Worm (Caenorhabditis elegans) whole organism, L2 larva: ENCODE measurements around the gene K07H8.9.

Experiments
- F13H6.1 ChIP-seq: sonication (generic microtip); optimal IDR thresholded peaks from 2 replicates; lab custom pipeline; 2016; ENCODE audit warnings: missing genetic modification characterization, missing compliant biosample characterization
- R02D3.7 ChIP-seq: fragments of 150-350 bp; optimal IDR thresholded peaks from 2 replicates; lab custom pipeline; 2014; ENCODE audit warnings: missing biosample characterization, missing genetic modification characterization
- ZK546.5 ChIP-seq: sonication (generic microtip); optimal IDR thresholded peaks from 2 replicates; lab custom pipeline; 2017; ENCODE audit warnings: missing biosample characterization, missing genetic modification characterization
- alr-1 ChIP-seq: fragments of 150-350 bp; optimal IDR thresholded peaks from 2 replicates; lab custom pipeline; 2014; ENCODE audit warnings: missing biosample characterization, missing genetic modification characterization
- aly-2 ChIP-seq: fragments of 150-350 bp; optimal IDR thresholded peaks from 2 replicates; lab custom pipeline; 2014; ENCODE audit warnings: missing biosample characterization, missing genetic modification characterization
- ama-1 ChIP-seq: fragments of 150-350 bp; optimal IDR thresholded peaks from 2 replicates; lab custom pipeline; 2018; ENCODE audit warnings: inconsistent platforms
- blmp-1 ChIP-seq: sonication (generic microtip); optimal IDR thresholded peaks from 2 replicates; lab custom pipeline; 2017; ENCODE audit warnings: missing genetic modification characterization, mild to moderate bottlenecking, missing compliant biosample characterization, antibody characterized with exemption, moderate library complexity; ENCODE audit not compliant: insufficient read depth
- ceh-16 ChIP-seq: fragments of 150-350 bp; optimal IDR thresholded peaks from 2 replicates; lab custom pipeline; 2014; ENCODE audit warnings: missing biosample characterization, missing genetic modification characterization
- crh-2 ChIP-seq: sonication (generic microtip); optimal IDR thresholded peaks from 2 replicates; lab custom pipeline; 2017; ENCODE audit warnings: missing biosample characterization, missing genetic modification characterization
- dmd-4 ChIP-seq: sonication (generic microtip); optimal IDR thresholded peaks from 2 replicates; lab custom pipeline; 2017; ENCODE audit warnings: missing biosample characterization, missing genetic modification characterization
- egl-27 ChIP-seq: sonication (generic microtip); optimal IDR thresholded peaks from 3 replicates; lab custom pipeline; 2017; ENCODE audit warnings: missing biosample characterization, missing genetic modification reagents, missing genetic modification characterization
- elt-3 ChIP-seq: sonication (generic microtip); optimal IDR thresholded peaks from 2 replicates; lab custom pipeline; 2017; ENCODE audit warnings: missing biosample characterization, missing genetic modification characterization
- gmeb-1 ChIP-seq: fragments of 150-350 bp; optimal IDR thresholded peaks from 2 replicates; lab custom pipeline; 2014; ENCODE audit warnings: missing biosample characterization, missing genetic modification characterization
- lin-13 ChIP-seq: fragments of 150-350 bp; optimal IDR thresholded peaks from 2 replicates; lab custom pipeline; 2014; ENCODE audit warnings: missing biosample characterization, missing genetic modification reagents, missing genetic modification characterization
- lin-39 ChIP-seq: fragments of 150-350 bp; optimal IDR thresholded peaks from 2 replicates; lab custom pipeline; 2014; ENCODE audit warnings: missing biosample characterization, missing genetic modification reagents, missing genetic modification characterization
- mbf-1 ChIP-seq: sonication (generic microtip); optimal IDR thresholded peaks from 2 replicates; lab custom pipeline; 2017; ENCODE audit warnings: missing biosample characterization, missing genetic modification characterization
- nhr-10 ChIP-seq: sonication (generic microtip); optimal IDR thresholded peaks from 2 replicates; lab custom pipeline; 2017; ENCODE audit warnings: missing biosample characterization, missing genetic modification characterization
- nhr-11 ChIP-seq: fragments of 150-350 bp; optimal IDR thresholded peaks from 2 replicates; lab custom pipeline; 2014; ENCODE audit warnings: missing biosample characterization, missing genetic modification characterization
- nhr-12 ChIP-seq: fragments of 150-350 bp; optimal IDR thresholded peaks from 2 replicates; lab custom pipeline; 2014; ENCODE audit warnings: missing biosample characterization, missing genetic modification characterization
- nhr-129 ChIP-seq: fragments of 150-350 bp; optimal IDR thresholded peaks from 2 replicates; lab custom pipeline; 2014; ENCODE audit warnings: missing biosample characterization, missing genetic modification characterization
- nhr-21 ChIP-seq: fragments of 150-350 bp; optimal IDR thresholded peaks from 2 replicates; lab custom pipeline; 2014; ENCODE audit warnings: missing biosample characterization, missing genetic modification characterization
- nhr-23 ChIP-seq: fragments of 150-350 bp; optimal IDR thresholded peaks from 2 replicates; lab custom pipeline; 2014; ENCODE audit warnings: missing biosample characterization, missing genetic modification reagents, missing genetic modification characterization
- nhr-237 ChIP-seq: fragments of 150-350 bp; optimal IDR thresholded peaks from 2 replicates; lab custom pipeline; 2014; ENCODE audit warnings: missing biosample characterization, missing genetic modification characterization
- nhr-6 ChIP-seq: fragments of 150-350 bp; optimal IDR thresholded peaks from 2 replicates; lab custom pipeline; 2014; ENCODE audit warnings: missing biosample characterization, missing genetic modification characterization
- nhr-77 ChIP-seq: fragments of 150-350 bp; optimal IDR thresholded peaks from 2 replicates; lab custom pipeline; 2014; ENCODE audit warnings: missing biosample characterization, missing genetic modification characterization
- peb-1 ChIP-seq: fragments of 150-350 bp; optimal IDR thresholded peaks from 2 replicates; lab custom pipeline; 2014; ENCODE audit warnings: missing biosample characterization, missing genetic modification characterization
- sem-4 ChIP-seq: fragments of 150-350 bp; optimal IDR thresholded peaks from 2 replicates; lab custom pipeline; 2014; ENCODE audit warnings: missing biosample characterization, missing genetic modification reagents, missing genetic modification characterization
- skn-1 ChIP-seq: sonication (generic microtip); optimal IDR thresholded peaks from 2 replicates; lab custom pipeline; 2017; ENCODE audit warnings: missing biosample characterization, missing genetic modification characterization
- sma-9 ChIP-seq, 2 experiments: fragments of 150-350 bp in 1 of 2; sonication (generic microtip) in 1 of 2; optimal IDR thresholded peaks; 2 replicates each; lab custom pipeline; 2014 to 2016; ENCODE audit warnings: missing genetic modification characterization in 2 of 2, mild to moderate bottlenecking in 1 of 2, missing biosample characterization in 1 of 2, missing compliant biosample characterization in 1 of 2, missing genetic modification reagents in 1 of 2, moderate library complexity in 1 of 2
- snpc-4 ChIP-seq: fragments of 150-350 bp; optimal IDR thresholded peaks from 2 replicates; lab custom pipeline; 2014; ENCODE audit warnings: missing biosample characterization, missing genetic modification characterization
- unc-55 ChIP-seq: fragments of 150-350 bp; sonication (generic microtip); optimal IDR thresholded peaks from 3 replicates; lab custom pipeline; 2014; ENCODE audit warnings: missing biosample characterization, missing genetic modification reagents, missing genetic modification characterization
- unc-62 ChIP-seq: fragments of 150-350 bp; optimal IDR thresholded peaks from 2 replicates; lab custom pipeline; 2014; ENCODE audit warnings: missing biosample characterization, missing genetic modification reagents, missing genetic modification characterization
- zag-1 ChIP-seq: fragments of 150-350 bp; optimal IDR thresholded peaks from 2 replicates; lab custom pipeline; 2014; ENCODE audit warnings: missing biosample characterization, missing genetic modification characterization
- ztf-1 ChIP-seq: fragments of 200-800 bp; sonication (Bioruptor generic); conservative IDR thresholded peaks from 2 replicates; pipeline ENCODE4 v1.3.6; 2022; ENCODE audit warnings: missing genetic modification characterization, missing compliant biosample characterization
- ztf-11 ChIP-seq: sonication (generic microtip); optimal IDR thresholded peaks from 2 replicates; lab custom pipeline; 2017; ENCODE audit warnings: missing biosample characterization, missing genetic modification characterization
- ztf-4 ChIP-seq: fragments of 150-350 bp; optimal IDR thresholded peaks from 2 replicates; lab custom pipeline; 2014; ENCODE audit warnings: missing biosample characterization, missing genetic modification characterization

Gene K07H8.9

ce11 chrIV:8333954-8333987, 47.5 kb upstream of the K07H8.9 start, which contains the start of gene his-31:
Gene his-31, minus strand, starts transcription at chrIV:8333983.
- no peak for TF ChIP-seq nhr-237 (tag; lab: Kevin White, UChicago)

- TF ChIP-seq nhr-237 (tag; lab: Kevin White, UChicago) = no peak
- TF ChIP-seq nhr-12 = no peak
- no peak for TF ChIP-seq snpc-4 (tag; lab: Kevin White, UChicago)
- TF ChIP-seq skn-1 (tag; lab: Kevin White, UChicago) = no peak
- no peak for TF ChIP-seq sma-9 (GFP tag; optimal IDR thresholded peaks at IDR 0.05; lab: Kevin White, UChicago)
- no peak for TF ChIP-seq sma-9 (tag; optimal IDR thresholded peaks at IDR 0.05; lab: Kevin White, UChicago)
- TF ChIP-seq ama-1 = no peak
- no peak for TF ChIP-seq crh-2 (tag; lab: Kevin White, UChicago)
- no peak for TF ChIP-seq dmd-4
- TF ChIP-seq alr-1 (tag; lab: Kevin White, UChicago) = no peak
- TF ChIP-seq aly-2 (tag; lab: Kevin White, UChicago) = no peak
- no peak for TF ChIP-seq nhr-11 (tag; lab: Kevin White, UChicago)
- TF ChIP-seq R02D3.7 (tag; lab: Kevin White, UChicago) = no peak
Observed at ce11 chrIV:8333554-8333953, 47.3 kb upstream of the K07H8.9 start.

ce11 chrIV:8333034-8333433, 46.8 kb upstream of the K07H8.9 start:
- TF ChIP-seq snpc-4 (tag; lab: Kevin White, UChicago) = no peak
- TF ChIP-seq elt-3 (tag; lab: Kevin White, UChicago) = no peak
- TF ChIP-seq dmd-4 = no peak
- TF ChIP-seq alr-1 (tag; lab: Kevin White, UChicago) = no peak
- TF ChIP-seq unc-55 (GFP tag; lab: Kevin White, UChicago) = no peak
- no peak for TF ChIP-seq nhr-129 (tag; lab: Kevin White, UChicago)
- no peak for TF ChIP-seq nhr-6 (tag; lab: Kevin White, UChicago)
- TF ChIP-seq mbf-1 (tag; lab: Kevin White, UChicago) = no peak
- TF ChIP-seq gmeb-1 (tag; lab: Kevin White, UChicago) = no peak
- no peak for TF ChIP-seq unc-62
- no peak for TF ChIP-seq F13H6.1 (tag; lab: Kevin White, UChicago)
- no peak for TF ChIP-seq aly-2 (tag; lab: Kevin White, UChicago)
- no peak for TF ChIP-seq lin-39
- TF ChIP-seq egl-27 (tag; lab: Kevin White, UChicago) = no peak
- no peak for TF ChIP-seq peb-1 (tag; lab: Kevin White, UChicago)

- TF ChIP-seq blmp-1 (no peak), sma-9 (GFP tag; optimal IDR thresholded peaks at IDR 0.05; lab: Kevin White, UChicago) (no peak), sma-9 (tag; optimal IDR thresholded peaks at IDR 0.05; lab: Kevin White, UChicago) (no peak), ztf-11 (tag; lab: Kevin White, UChicago) (no peak), dmd-4 (no peak), ztf-4 (tag; lab: Kevin White, UChicago) (no peak), elt-3 (tag; lab: Kevin White, UChicago) (no peak), zag-1 (tag; lab: Kevin White, UChicago) (no peak), gmeb-1 (tag; lab: Kevin White, UChicago) (no peak), ceh-16 (no peak), alr-1 (tag; lab: Kevin White, UChicago) (no peak), lin-39 (no peak), nhr-10 (tag; lab: Kevin White, UChicago) (no peak), sem-4 (tag; lab: Kevin White, UChicago) (no peak), ama-1 (no peak), skn-1 (tag; lab: Kevin White, UChicago) (no peak), aly-2 (tag; lab: Kevin White, UChicago) (no peak)
Observed at ce11 chrIV:8332526-8332925, 46.2 kb upstream of the K07H8.9 start, which contains the start of gene lys-10. Gene lys-10, plus strand, starts transcription at chrIV:8332826.

- TF ChIP-seq nhr-10 (tag; lab: Kevin White, UChicago) (no peak), elt-3 (tag; lab: Kevin White, UChicago) (no peak), sma-9 (GFP tag; optimal IDR thresholded peaks at IDR 0.05; lab: Kevin White, UChicago) (no peak), sma-9 (tag; optimal IDR thresholded peaks at IDR 0.05; lab: Kevin White, UChicago) (no peak), blmp-1 (no peak), ztf-1 (GFP tag; lab: Robert Waterston, UW) (no peak), skn-1 (tag; lab: Kevin White, UChicago) (no peak), dmd-4 (no peak), nhr-23 (no peak), nhr-21 (tag; lab: Kevin White, UChicago) (no peak)
Observed at ce11 chrIV:8328913-8329312, 42.6 kb upstream of the K07H8.9 start, which contains the start of gene F35H10.2. Gene F35H10.2, plus strand, starts transcription at chrIV:8329213.

ce11 chrIV:8325667-8326066, 39.4 kb upstream of the K07H8.9 start, which contains the start of gene F35H10.3:
Gene F35H10.3, plus strand, starts transcription at chrIV:8325967.
- no peak for TF ChIP-seq nhr-6 (tag; lab: Kevin White, UChicago)
- TF ChIP-seq unc-55 (GFP tag; lab: Kevin White, UChicago) = no peak
- TF ChIP-seq ztf-11 (tag; lab: Kevin White, UChicago) = no peak
- no peak for TF ChIP-seq nhr-129 (tag; lab: Kevin White, UChicago)
- TF ChIP-seq ZK546.5 (tag; lab: Kevin White, UChicago) = no peak
- TF ChIP-seq R02D3.7 (tag; lab: Kevin White, UChicago) = no peak
- TF ChIP-seq nhr-77 (tag; lab: Kevin White, UChicago) = no peak
- TF ChIP-seq ztf-1 (GFP tag; lab: Robert Waterston, UW) = no peak
- no peak for TF ChIP-seq dmd-4
- TF ChIP-seq lin-13 (GFP tag; lab: Kevin White, UChicago) = no peak
- no peak for TF ChIP-seq mbf-1 (tag; lab: Kevin White, UChicago)
